Worm (Caenorhabditis elegans): ENCODE measurements around the gene Y43F8C.7.

Gene Y43F8C.7

DNA sequence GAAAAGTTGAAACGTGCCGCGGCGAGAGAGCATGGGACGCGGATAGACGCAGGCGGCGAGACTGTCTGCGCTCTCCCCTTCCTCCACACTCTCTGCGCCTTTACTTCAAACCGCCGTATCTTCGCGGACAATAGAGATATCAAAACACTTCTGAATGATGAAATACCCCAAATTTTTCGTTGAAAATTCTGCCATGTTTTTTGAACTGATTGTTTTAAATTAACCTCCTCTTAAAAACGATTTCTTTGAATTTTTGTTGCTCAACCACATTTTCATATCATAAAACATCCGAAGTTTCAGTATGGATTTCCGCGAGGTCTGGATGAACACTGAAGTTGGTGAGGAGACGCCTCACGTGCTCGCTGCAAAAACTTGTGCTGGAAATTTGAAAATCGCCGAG lies 26.1 kb upstream of the Y43F8C.7 start, which contains the start of gene Y43F8C.11:
Y43F8C.11 (plus strand) TSS at position 301 of the 400 bp plus-strand sequence.
- TF ChIP-seq hlh-4 (tag; optimal IDR thresholded peaks at IDR 0.05) (no peak), nhr-47 (tag; optimal IDR thresholded peaks at IDR 0.05) (no peak), mdl-1 (tag; optimal IDR thresholded peaks at IDR 0.05) (no peak), aly-2 (tag; optimal IDR thresholded peaks at IDR 0.05) (no peak), ztf-11 (tag; optimal IDR thresholded peaks at IDR 0.05) (no peak), xbp-1 (tag; optimal IDR thresholded peaks at IDR 0.05) (no peak), dpl-1 (GFP tag; optimal IDR thresholded peaks at IDR 0.05) (no peak), aha-1 (tag; optimal IDR thresholded peaks at IDR 0.05) (no peak), ets-5 (GFP tag; IDR thresholded peaks at IDR 0.05) (no peak), nhr-76 (tag; optimal IDR thresholded peaks at IDR 0.05) (no peak), mab-9 (GFP tag; IDR thresholded peaks at IDR 0.05) (no peak)

DNA sequence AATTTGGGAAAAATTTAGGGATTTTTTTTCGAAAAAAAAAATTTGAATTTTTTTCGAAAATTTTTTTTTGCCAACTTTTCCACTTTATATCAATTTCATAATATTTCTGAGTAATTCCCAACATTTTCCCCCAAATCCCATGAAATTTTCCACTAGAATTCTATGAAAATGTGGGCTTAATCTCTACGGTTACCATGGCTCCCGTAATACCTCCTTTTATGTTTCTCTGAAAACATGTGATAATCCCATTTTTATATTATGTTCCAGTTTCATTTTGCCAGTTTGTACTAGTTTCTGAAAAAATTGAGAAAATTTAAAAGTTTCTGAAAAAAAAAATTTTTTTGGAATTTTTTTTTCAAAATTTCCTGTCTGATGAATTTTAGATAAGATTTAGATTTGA lies 24.4 kb upstream of the Y43F8C.7 start:
- TF ChIP-seq pag-3 (tag; optimal IDR thresholded peaks at IDR 0.05; ENCODE audit: borderline replicate concordance, insufficient read depth) (no peak), hpl-2 (GFP tag; optimal IDR thresholded peaks at IDR 0.05) (no peak), unc-130 (tag; optimal IDR thresholded peaks at IDR 0.05) (no peak), ceh-88 (GFP tag; IDR thresholded peaks at IDR 0.05) (no peak), ceh-63 (GFP tag; optimal IDR thresholded peaks at IDR 0.05) (no peak), nhr-12 (tag; optimal IDR thresholded peaks at IDR 0.05) (no peak), pax-3 (tag; optimal IDR thresholded peaks at IDR 0.05) (peak; percentile 5), nhr-71 (tag; optimal IDR thresholded peaks at IDR 0.05) (peak; percentile 63), nhr-47 (tag; optimal IDR thresholded peaks at IDR 0.05) (peak; percentile 44), fkh-8 (tag; optimal IDR thresholded peaks at IDR 0.05) (peak; percentile 91), aha-1 (tag; optimal IDR thresholded peaks at IDR 0.05) (no peak), alr-1 (tag; optimal IDR thresholded peaks at IDR 0.05; ENCODE audit: borderline replicate concordance) (no peak), dsc-1 (tag; optimal IDR thresholded peaks at IDR 0.05) (peak; percentile 47)

DNA sequence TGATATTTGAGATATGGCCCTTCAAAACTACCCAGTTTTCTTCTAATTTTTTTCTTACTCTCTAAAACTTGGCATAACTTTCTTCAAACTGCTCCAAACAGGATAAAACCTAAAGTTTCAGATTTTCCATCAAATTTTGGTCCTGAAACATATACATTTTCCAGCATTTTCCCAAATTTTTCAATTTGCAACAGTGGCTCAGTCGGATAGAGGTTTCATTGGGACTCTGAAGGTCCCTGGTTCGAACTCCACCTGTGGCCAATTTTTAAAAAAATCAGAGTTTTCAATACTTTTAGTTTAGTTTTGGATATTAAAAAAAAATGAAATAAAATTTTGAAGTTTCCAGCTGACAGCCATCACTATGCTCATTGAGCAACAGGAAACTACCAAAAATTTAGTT lies 23.9 kb upstream of the Y43F8C.7 start:
- TF ChIP-seq nhr-12 (tag; optimal IDR thresholded peaks at IDR 0.05) (no peak), lsy-2 (tag; optimal IDR thresholded peaks at IDR 0.05) (no peak), nhr-77 (tag; optimal IDR thresholded peaks at IDR 0.05) (no peak), hlh-17 (GFP tag; optimal IDR thresholded peaks at IDR 0.05; ENCODE audit: borderline replicate concordance) (no peak), ceh-88 (GFP tag; IDR thresholded peaks at IDR 0.05) (no peak), ztf-11 (tag; optimal IDR thresholded peaks at IDR 0.05) (no peak), ces-1 (GFP tag; optimal IDR thresholded peaks at IDR 0.05) (no peak), ceh-8 (GFP tag; optimal IDR thresholded peaks at IDR 0.05) (no peak), nhr-20 (tag; optimal IDR thresholded peaks at IDR 0.05) (no peak), C04F5.9 (tag; optimal IDR thresholded peaks at IDR 0.05) (no peak), ets-5 (GFP tag; IDR thresholded peaks at IDR 0.05) (no peak), efl-3 (GFP tag; optimal IDR thresholded peaks at IDR 0.05) (no peak)

DNA sequence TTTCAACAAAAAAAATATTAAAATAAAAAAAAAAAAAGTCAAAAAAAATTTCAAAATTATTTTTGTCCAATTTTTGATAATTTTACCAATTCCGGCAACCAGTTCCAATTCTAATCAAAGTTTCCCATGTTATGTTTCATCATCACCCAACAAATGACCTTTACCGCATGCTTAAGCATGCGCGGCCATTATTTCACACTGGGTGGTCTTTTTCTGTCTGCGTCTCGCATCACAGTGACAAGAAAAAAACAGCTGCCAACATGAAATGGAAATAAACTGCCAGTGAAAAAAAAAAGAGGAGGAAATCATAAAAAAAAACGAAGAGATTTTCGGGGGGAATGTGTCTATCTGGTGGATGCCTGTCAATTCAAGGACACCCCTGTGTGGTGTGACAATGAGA lies 22.5 kb upstream of the Y43F8C.7 start:
- TF ChIP-seq C34B4.2 (tag; optimal IDR thresholded peaks at IDR 0.05) (no peak), snu-23 (GFP tag; optimal IDR thresholded peaks at IDR 0.05) (peak; percentile 36), swsn-7 (tag; optimal IDR thresholded peaks at IDR 0.05) (peak; percentile 15), lsy-2 (tag; optimal IDR thresholded peaks at IDR 0.05) (peak in 1 of 2 experiments; percentile 34), nhr-76 (tag; optimal IDR thresholded peaks at IDR 0.05) (no peak), nhr-90 (tag; optimal IDR thresholded peaks at IDR 0.05; ENCODE audit: poor library complexity) (peak; percentile 48), ztf-11 (tag; optimal IDR thresholded peaks at IDR 0.05) (no peak), nhr-85 (tag) (peak; percentile 94), blmp-1 (tag; optimal IDR thresholded peaks at IDR 0.05) (peak; percentile 32), ceh-82 (tag; optimal IDR thresholded peaks at IDR 0.05) (peak in 1 of 3 experiments; percentile 45), fos-1 (tag; optimal IDR thresholded peaks at IDR 0.05) (no peak), nhr-19 (GFP tag; conservative IDR thresholded peaks at IDR 0.05) (0 out of 2 replicates have a peak, but pooled peaks have one; percentile 32), lin-15B (tag; optimal IDR thresholded peaks at IDR 0.05) (no peak), nhr-11 (tag; optimal IDR thresholded peaks at IDR 0.05) (peak; percentile 11), vab-15 (tag; optimal IDR thresholded peaks at IDR 0.05) (peak; percentile 33), nhr-237 (tag; optimal IDR thresholded peaks at IDR 0.05) (peak; percentile 8), mep-1 (tag; optimal IDR thresholded peaks at IDR 0.05) (no peak), mdl-1 (tag; optimal IDR thresholded peaks at IDR 0.05) (peak in 1 of 2 experiments; percentile 43), tbx-2 (tag; optimal IDR thresholded peaks at IDR 0.05) (peak; percentile 40), aha-1 (tag; optimal IDR thresholded peaks at IDR 0.05) (no peak), lin-35 (GFP tag; optimal IDR thresholded peaks at IDR 0.05) (peak in 1 of 2 experiments; percentile 35), mef-2 (tag; optimal IDR thresholded peaks at IDR 0.05) (no peak)
